Fruit fly (Drosophila melanogaster) whole organism, embryonic: ENCODE results near the gene CG42571.
A peak's percentile ranks its signal among the peaks of the same experiment; 100 is the strongest.

ENCODE experiments used
- Asciz ChIP-seq: fragments of 200-800 bp; sonication (Bioruptor generic); optimal IDR thresholded peaks from 2 replicates; lab custom pipeline; 2017; ENCODE audit warnings: missing biosample characterization, mild to moderate bottlenecking, missing genetic modification characterization, missing genetic modification reagents
- CG10209 ChIP-seq: fragments of 200-800 bp; sonication (Bioruptor generic); optimal IDR thresholded peaks from 3 replicates; lab custom pipeline; 2017; ENCODE audit warnings: missing biosample characterization, mild to moderate bottlenecking, missing genetic modification characterization, missing genetic modification reagents
- CG10959 ChIP-seq: fragments of 200-800 bp; sonication (Bioruptor generic); IDR thresholded peaks from 2 replicates; pipeline ENCODE4 v1.3.6; 2022; ENCODE audit warnings: missing biosample characterization, missing genetic modification characterization
- CG11504 ChIP-seq: fragments of 200-800 bp; sonication (Bioruptor generic); optimal IDR thresholded peaks from 3 replicates; lab custom pipeline; 2019; ENCODE audit warnings: missing biosample characterization, mild to moderate bottlenecking, missing genetic modification characterization, moderate library complexity
- CG12391 ChIP-seq: fragments of 200-800 bp; sonication (Bioruptor generic); optimal IDR thresholded peaks from 3 replicates; lab custom pipeline; 2018; ENCODE audit warnings: missing biosample characterization, mild to moderate bottlenecking, missing genetic modification characterization, moderate library complexity
- CG14710 ChIP-seq: fragments of 200-800 bp; sonication (Bioruptor generic); optimal IDR thresholded peaks from 3 replicates; lab custom pipeline; 2019; ENCODE audit warnings: missing biosample characterization, mild to moderate bottlenecking, missing genetic modification characterization, moderate library complexity
- CG1529 ChIP-seq: fragments of 200-800 bp; sonication (Bioruptor generic); optimal IDR thresholded peaks from 3 replicates; lab custom pipeline; 2018; ENCODE audit warnings: missing biosample characterization, missing genetic modification characterization
- CG1602 ChIP-seq: fragments of 200-800 bp; sonication (Bioruptor generic); optimal IDR thresholded peaks from 3 replicates; lab custom pipeline; 2016; ENCODE audit warnings: missing biosample characterization, missing genetic modification characterization
- CG1603 ChIP-seq: fragments of 200-800 bp; sonication (Bioruptor generic); optimal IDR thresholded peaks from 2 replicates; lab custom pipeline; 2019; ENCODE audit warnings: missing biosample characterization, mild to moderate bottlenecking, missing genetic modification characterization, moderate library complexity
- CG16813 ChIP-seq: fragments of 200-800 bp; sonication (Bioruptor generic); IDR thresholded peaks from 3 replicates; pipeline ENCODE4 v1.3.6; 2022; ENCODE audit warnings: missing biosample characterization, missing genetic modification characterization; ENCODE audit not compliant: partially characterized antibody
- CG2678 ChIP-seq: fragments of 200-800 bp; sonication (Bioruptor generic); optimal IDR thresholded peaks from 3 replicates; lab custom pipeline; 2019; ENCODE audit warnings: missing biosample characterization, mild to moderate bottlenecking, missing genetic modification characterization, moderate library complexity
- CG2889 ChIP-seq: fragments of 200-800 bp; sonication (Bioruptor generic); IDR thresholded peaks from 3 replicates; pipeline ENCODE4 v1.3.6; 2022; ENCODE audit warnings: missing biosample characterization, missing genetic modification characterization
- CG30431 ChIP-seq: fragments of 200-800 bp; sonication (Bioruptor generic); optimal IDR thresholded peaks from 2 replicates; lab custom pipeline; 2017; ENCODE audit warnings: missing biosample characterization, missing genetic modification characterization
- CG3995 ChIP-seq: fragments of 200-800 bp; sonication (Bioruptor generic); optimal IDR thresholded peaks from 3 replicates; lab custom pipeline; 2016; ENCODE audit warnings: missing biosample characterization, missing genetic modification characterization
- CG4404 ChIP-seq: fragments of 200-800 bp; sonication (Bioruptor generic); IDR thresholded peaks from 2 replicates; pipeline ENCODE4 v1.3.6; 2022; ENCODE audit warnings: missing biosample characterization, missing genetic modification characterization
- CG4424 ChIP-seq: fragments of 200-800 bp; sonication (Bioruptor generic); optimal IDR thresholded peaks from 3 replicates; lab custom pipeline; 2016; ENCODE audit warnings: missing biosample characterization, missing genetic modification characterization
- CG5245 ChIP-seq: fragments of 200-800 bp; sonication (Bioruptor generic); optimal IDR thresholded peaks from 3 replicates; lab custom pipeline; 2016; ENCODE audit warnings: missing biosample characterization, missing genetic modification characterization
- CG6689 ChIP-seq: fragments of 200-800 bp; sonication (Bioruptor generic); IDR thresholded peaks from 2 replicates; pipeline ENCODE4 v1.3.6; 2022; ENCODE audit warnings: missing biosample characterization, missing genetic modification characterization
- CG7357 ChIP-seq: fragments of 200-800 bp; sonication (Bioruptor generic); IDR thresholded peaks from 3 replicates; pipeline ENCODE4 v1.3.6; 2022; ENCODE audit warnings: missing biosample characterization, missing genetic modification characterization
- CG7556 ChIP-seq: fragments of 200-800 bp; sonication (Bioruptor generic); optimal IDR thresholded peaks from 2 replicates; lab custom pipeline; 2017; ENCODE audit warnings: missing biosample characterization, mild to moderate bottlenecking, missing genetic modification characterization
- CG8290 ChIP-seq, 3 experiments: fragments of 200-800 bp; sonication (Bioruptor generic); optimal IDR thresholded peaks; 2 replicates each; lab custom pipeline; 2016 to 2019; ENCODE audit warnings: missing biosample characterization in 3 of 3, missing genetic modification characterization in 3 of 3, mild to moderate bottlenecking in 2 of 3, moderate library complexity in 1 of 3
- CG8388 ChIP-seq: fragments of 200-800 bp; sonication (Bioruptor generic); optimal IDR thresholded peaks from 2 replicates; lab custom pipeline; 2019; ENCODE audit warnings: missing biosample characterization, mild to moderate bottlenecking, missing genetic modification characterization, moderate library complexity
- D ChIP-seq, 2 experiments: fragments of 200-800 bp in 1 of 2; fragments of >200 bp in 1 of 2; sonication (Bioruptor generic) in 1 of 2; optimal IDR thresholded peaks; 2 replicates in 1 of 2; 3 replicates in 1 of 2; lab custom pipeline; 2017; ENCODE audit warnings: mild to moderate bottlenecking in 1 of 2, missing biosample characterization in 1 of 2, missing genetic modification characterization in 1 of 2, missing genetic modification reagents in 1 of 2
- Dfd ChIP-seq, 2 experiments: fragments of >200 bp; optimal IDR thresholded peaks; 2 replicates each; lab custom pipeline; 2017; ENCODE audit warnings: missing biosample characterization in 2 of 2, missing genetic modification characterization in 2 of 2
- Ets65A ChIP-seq: fragments of 200-800 bp; sonication (Bioruptor generic); peaks from one replicate; lab custom pipeline; 2016; ENCODE audit warnings: missing biosample characterization, missing genetic modification characterization
- Hmr ChIP-seq: fragments of 200-800 bp; sonication (Bioruptor generic); optimal IDR thresholded peaks from 3 replicates; lab custom pipeline; 2017; ENCODE audit warnings: mild to moderate bottlenecking, missing biosample characterization, missing genetic modification reagents, missing genetic modification characterization
- Hr78 ChIP-seq, 2 experiments: fragments of 200-800 bp in 1 of 2; fragments of >200 bp in 1 of 2; sonication (Bioruptor generic) in 1 of 2; optimal IDR thresholded peaks; 2 replicates each; lab custom pipeline; 2017 to 2019; ENCODE audit warnings: missing biosample characterization in 2 of 2, missing genetic modification characterization in 2 of 2, mild to moderate bottlenecking in 1 of 2, moderate library complexity in 1 of 2
- Hsf ChIP-seq: fragments of 200-800 bp; sonication (Bioruptor generic); optimal IDR thresholded peaks from 3 replicates; lab custom pipeline; 2016; ENCODE audit warnings: missing biosample characterization, missing genetic modification characterization
- Mad ChIP-seq: fragments of 200-800 bp; sonication (Bioruptor generic); optimal IDR thresholded peaks from 2 replicates; lab custom pipeline; 2016; ENCODE audit warnings: missing biosample characterization, missing genetic modification characterization
- Myb ChIP-seq: fragments of 200-800 bp; sonication (Bioruptor generic); optimal IDR thresholded peaks from 2 replicates; lab custom pipeline; 2016; ENCODE audit warnings: missing biosample characterization, missing genetic modification characterization
- Nf-YB ChIP-seq: fragments of 200-800 bp; sonication (Bioruptor generic); optimal IDR thresholded peaks from 3 replicates; lab custom pipeline; 2019; ENCODE audit warnings: missing biosample characterization, mild to moderate bottlenecking, missing genetic modification characterization, moderate library complexity
- Ptx1 ChIP-seq: fragments of 200-800 bp; sonication (Bioruptor generic); IDR thresholded peaks from 2 replicates; pipeline ENCODE4 v1.3.6; 2022; ENCODE audit warnings: missing biosample characterization, missing genetic modification characterization
- Spps ChIP-seq: fragments of 200-800 bp; sonication (Bioruptor generic); optimal IDR thresholded peaks from 2 replicates; lab custom pipeline; 2018; ENCODE audit warnings: missing biosample characterization, mild to moderate bottlenecking, missing genetic modification characterization
- Ssrp ChIP-seq: fragments of 200-800 bp; sonication (Bioruptor generic); optimal IDR thresholded peaks from 2 replicates; lab custom pipeline; 2018; ENCODE audit warnings: missing biosample characterization, mild to moderate bottlenecking, missing genetic modification characterization, moderate library complexity
- cas ChIP-seq: fragments of 200-800 bp; sonication (Bioruptor generic); IDR thresholded peaks from 2 replicates; pipeline ENCODE4 v1.3.6; 2022; ENCODE audit warnings: missing biosample characterization, missing genetic modification characterization
- dimm ChIP-seq: fragments of 200-800 bp; sonication (Bioruptor generic); IDR thresholded peaks from 2 replicates; pipeline ENCODE4 v1.3.6; 2022; ENCODE audit warnings: missing biosample characterization, missing genetic modification characterization
- dpn ChIP-seq, 2 experiments: fragments of 200-800 bp; sonication (Bioruptor generic); optimal IDR thresholded peaks; 3 replicates each; lab custom pipeline; 2016; ENCODE audit warnings: missing biosample characterization in 2 of 2, missing genetic modification characterization in 2 of 2
- eve ChIP-seq, 2 experiments: fragments of >200 bp; optimal IDR thresholded peaks; 2 replicates each; lab custom pipeline; 2017; ENCODE audit warnings: missing biosample characterization in 2 of 2, missing genetic modification characterization in 2 of 2
- fd102C ChIP-seq: fragments of 200-800 bp; sonication (Bioruptor generic); optimal IDR thresholded peaks from 2 replicates; lab custom pipeline; 2018; ENCODE audit warnings: missing biosample characterization, mild to moderate bottlenecking, missing genetic modification characterization, moderate library complexity
- fd96Cb ChIP-seq: fragments of 200-800 bp; sonication (Bioruptor generic); optimal IDR thresholded peaks from 2 replicates; lab custom pipeline; 2018; ENCODE audit warnings: missing biosample characterization, mild to moderate bottlenecking, missing genetic modification characterization, moderate library complexity
- knrl ChIP-seq: fragments of 200-800 bp; sonication (Bioruptor generic); IDR thresholded peaks from 3 replicates; pipeline ENCODE4 v1.3.6; 2022; ENCODE audit warnings: missing biosample characterization, missing genetic modification characterization; ENCODE audit not compliant: partially characterized antibody
- phol ChIP-seq: fragments of 200-800 bp; sonication (Bioruptor generic); optimal IDR thresholded peaks from 3 replicates; lab custom pipeline; 2018; ENCODE audit warnings: missing biosample characterization, mild to moderate bottlenecking, missing genetic modification characterization, moderate library complexity
- sna ChIP-seq: fragments of 200-800 bp; sonication (Bioruptor generic); IDR thresholded peaks from 2 replicates; pipeline ENCODE4 v1.3.6; 2022; ENCODE audit warnings: missing biosample characterization, missing genetic modification characterization; ENCODE audit not compliant: partially characterized antibody
- stwl ChIP-seq: fragments of 200-800 bp; sonication (Bioruptor generic); optimal IDR thresholded peaks from 3 replicates; lab custom pipeline; 2018; ENCODE audit warnings: missing biosample characterization, mild to moderate bottlenecking, missing genetic modification characterization, moderate library complexity
- tin ChIP-seq: fragments of 200-800 bp; sonication (Bioruptor generic); optimal IDR thresholded peaks from 3 replicates; lab custom pipeline; 2016; ENCODE audit warnings: missing biosample characterization, missing genetic modification characterization
- tup ChIP-seq: fragments of 200-800 bp; sonication (Bioruptor generic); optimal IDR thresholded peaks from 2 replicates; lab custom pipeline; 2016; ENCODE audit warnings: missing biosample characterization, mild to moderate bottlenecking, missing genetic modification characterization, moderate library complexity
- zen ChIP-seq: fragments of 200-800 bp; sonication (Bioruptor generic); optimal IDR thresholded peaks from 3 replicates; lab custom pipeline; 2018; ENCODE audit warnings: missing biosample characterization, mild to moderate bottlenecking, missing genetic modification characterization, moderate library complexity

Gene CG42571

DNA sequence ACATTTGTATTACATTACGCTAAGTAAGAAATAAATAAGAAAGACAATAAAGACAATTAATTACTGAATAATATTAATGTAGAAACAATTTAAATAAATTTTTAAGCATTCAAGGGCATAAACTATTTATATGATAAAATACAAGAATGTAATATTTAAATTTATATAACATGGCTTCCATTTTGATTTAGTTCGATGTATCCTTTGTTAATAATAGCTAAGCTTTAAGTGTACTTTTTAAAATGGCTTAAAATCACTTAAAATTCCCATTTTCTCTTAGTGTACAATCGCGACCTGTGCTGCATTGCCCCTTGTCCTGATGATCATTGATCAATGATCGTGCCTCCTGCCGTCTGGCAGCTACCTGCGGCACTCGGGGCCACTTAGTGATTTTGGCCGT, 45.8 kb upstream of the CG42571 start (continued):
- TF ChIP-seq Hr78 (GFP tag; optimal IDR thresholded peaks at IDR 0.05; lab: Kevin White, UChicago) (no peak), CG6689 (GFP tag; lab: Robert Waterston, UW) (0 out of 2 replicates have a peak, but pooled peaks have one; percentile 13), CG7556 (GFP tag; lab: Kevin White, UChicago) (peak; percentile 6), Nf-YB (peak; percentile 5), tup (GFP tag; lab: Kevin White, UChicago) (no peak), Hmr (GFP tag; lab: Kevin White, UChicago) (no peak), cas (GFP tag; lab: Robert Waterston, UW) (no peak), CG7357 (no peak), CG8290 (GFP tag; optimal IDR thresholded peaks at IDR 0.05; lab: Kevin White, UChicago) (peak; percentile 8), CG8290 (tag; optimal IDR thresholded peaks at IDR 0.05; lab: Kevin White, UChicago) (no peak), D (optimal IDR thresholded peaks at IDR 0.05; lab: Kevin White, UChicago) (no peak), D (GFP tag; optimal IDR thresholded peaks at IDR 0.05; lab: Kevin White, UChicago) (peak; percentile 29), CG11504 (tag; lab: Kevin White, UChicago) (no peak), CG12391 (peak; percentile 54), Spps (peak; percentile 10), CG16813 (GFP tag; lab: Robert Waterston, UW) (no peak), CG4424 (GFP tag; lab: Kevin White, UChicago) (peak; percentile 13)
- TF ChIP-seq, all 482 proteins: peak for 50

DNA sequence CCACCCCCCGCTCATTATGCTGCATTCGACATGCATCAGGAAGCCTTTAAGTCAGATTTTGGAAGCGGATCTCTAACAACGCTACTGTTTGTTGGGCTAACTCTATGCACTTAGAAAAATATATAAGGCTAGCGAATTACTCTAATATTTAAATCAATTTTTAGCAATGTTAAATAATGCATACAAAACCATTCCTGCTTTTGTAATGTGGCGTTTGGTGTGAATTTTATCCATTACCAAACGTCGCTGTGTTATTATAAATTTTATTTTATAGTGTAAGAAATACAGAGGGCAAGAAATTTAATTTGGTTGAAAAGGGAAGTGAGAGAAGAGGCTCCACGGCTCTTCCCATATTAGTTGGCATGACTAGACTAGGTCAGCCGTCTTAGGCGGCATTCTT, 43.5 kb upstream of the CG42571 start:
- TF ChIP-seq tin (GFP tag; lab: Kevin White, UChicago) (peak; percentile 22), Ssrp (peak; percentile 48), Ets65A (GFP tag; lab: Kevin White, UChicago) (peak; percentile 92), D (optimal IDR thresholded peaks at IDR 0.05; lab: Kevin White, UChicago) (no peak), D (GFP tag; optimal IDR thresholded peaks at IDR 0.05; lab: Kevin White, UChicago) (peak; percentile 49), CG14710 (tag; lab: Kevin White, UChicago) (peak; percentile 55), stwl (tag; lab: Kevin White, UChicago) (peak; percentile 31), CG10959 (peak; percentile 46; the same call in 1 of the 2 replicates), CG8388 (peak; percentile 25), sna (GFP tag; lab: Robert Waterston, UW) (no peak), Myb (GFP tag; lab: Kevin White, UChicago) (no peak), fd102C (GFP tag; lab: Kevin White, UChicago) (peak; percentile 36), CG4404 (GFP tag; lab: Robert Waterston, UW) (peak; percentile 29; the same call in 1 of the 2 replicates), Hsf (GFP tag; lab: Kevin White, UChicago) (peak; percentile 34), Asciz (GFP tag; lab: Kevin White, UChicago) (peak; percentile 30), CG30431 (peak; percentile 25), dpn (GFP tag; optimal IDR thresholded peaks at IDR 0.05; lab: Kevin White, UChicago) (peak in 1 of 2 experiments; percentile 20), fd96Cb (tag; lab: Kevin White, UChicago) (peak; percentile 39), Dfd (GFP tag; optimal IDR thresholded peaks at IDR 0.05; lab: Kevin White, UChicago) (no peak), phol (tag; lab: Kevin White, UChicago) (peak; percentile 48), CG10209 (GFP tag; lab: Kevin White, UChicago) (peak; percentile 11), eve (GFP tag; optimal IDR thresholded peaks at IDR 0.05; lab: Kevin White, UChicago) (peak in 1 of 2 experiments; percentile 27), CG1602 (GFP tag; lab: Kevin White, UChicago) (peak; percentile 15), CG4424 (GFP tag; lab: Kevin White, UChicago) (peak; percentile 43), zen (tag; lab: Kevin White, UChicago) (peak; percentile 46), CG12391 (peak; percentile 54), Ptx1 (GFP tag; lab: Robert Waterston, UW) (no peak), CG1603 (tag; lab: Kevin White, UChicago) (peak; percentile 29), CG3995 (no peak), knrl (GFP tag; lab: Robert Waterston, UW) (no peak), Mad (GFP tag; lab: Kevin White, UChicago) (no peak), dimm (no peak), CG1529 (GFP tag; lab: Kevin White, UChicago) (peak; percentile 13), CG2678 (tag; lab: Kevin White, UChicago) (peak; percentile 17), CG2889 (GFP tag; lab: Robert Waterston, UW) (0 out of 3 replicates have a peak, but pooled peaks have one; percentile 4), CG5245 (peak; percentile 9)
